Worm (Caenorhabditis elegans): ENCODE measurements around the gene srh-113.

DNA sequence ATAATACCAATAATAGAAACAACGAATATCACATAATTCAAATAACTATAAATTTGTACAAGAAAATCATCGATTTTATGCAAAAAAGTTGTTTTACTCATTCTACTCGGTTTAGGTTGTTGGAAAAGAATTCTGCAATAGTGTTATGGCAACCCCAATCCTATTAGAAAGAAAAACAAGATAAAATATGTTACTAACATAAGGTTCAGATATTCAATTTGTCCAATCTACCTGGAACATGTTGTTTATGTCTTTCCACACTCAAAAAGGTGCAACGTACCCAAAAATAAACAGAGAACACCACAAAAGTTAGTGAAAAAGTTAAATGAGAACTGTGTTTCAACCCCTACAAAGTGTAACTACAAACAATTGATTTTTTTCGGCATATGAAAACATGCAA lies 42.0 kb upstream of the srh-113 start, which contains the start of gene srw-51:
- TF ChIP-seq elt-3 (tag; optimal IDR thresholded peaks at IDR 0.05) (no peak), sem-2 (GFP tag; optimal IDR thresholded peaks at IDR 0.05) (no peak), ztf-11 (tag; optimal IDR thresholded peaks at IDR 0.05) (no peak), snpc-4 (tag; optimal IDR thresholded peaks at IDR 0.05) (no peak), drap-1 (GFP tag; optimal IDR thresholded peaks at IDR 0.05) (no peak), lin-13 (tag; optimal IDR thresholded peaks at IDR 0.05) (no peak), blmp-1 (tag; optimal IDR thresholded peaks at IDR 0.05) (no peak), nhr-2 (tag; optimal IDR thresholded peaks at IDR 0.05) (no peak), pha-4 (tag; optimal IDR thresholded peaks at IDR 0.05) (no peak), ces-1 (GFP tag; optimal IDR thresholded peaks at IDR 0.05) (no peak), lsy-2 (tag; optimal IDR thresholded peaks at IDR 0.05) (no peak), lin-32 (GFP tag; optimal IDR thresholded peaks at IDR 0.05) (no peak), nhr-76 (tag; optimal IDR thresholded peaks at IDR 0.05) (no peak)

Measured in whole organism, mixed stage, embryonic.